Fruit fly (Drosophila melanogaster) whole organism, prepupa: ENCODE data around the gene Cby.

Source experiments
- CG10631 ChIP-seq: fragments of 200-800 bp; sonication (Bioruptor generic); optimal IDR thresholded peaks from 2 replicates; lab custom pipeline; 2016; ENCODE audit warnings: missing biosample characterization, missing genetic modification characterization
- CG10669 ChIP-seq: fragments of 200-800 bp; sonication (Bioruptor generic); optimal IDR thresholded peaks from 3 replicates; lab custom pipeline; 2018; ENCODE audit warnings: missing biosample characterization, mild to moderate bottlenecking, missing genetic modification characterization, moderate library complexity
- CG11294 ChIP-seq: fragments of 200-800 bp; sonication (Bioruptor generic); IDR thresholded peaks from 2 replicates; pipeline ENCODE4 v1.3.6; 2022; ENCODE audit warnings: missing biosample characterization, missing genetic modification characterization
- CG11762 ChIP-seq: fragments of 200-800 bp; sonication (Bioruptor generic); optimal IDR thresholded peaks from 3 replicates; lab custom pipeline; 2016; ENCODE audit warnings: missing biosample characterization, missing genetic modification characterization; ENCODE audit not compliant: insufficient read depth
- CG11902 ChIP-seq: fragments of 200-800 bp; sonication (Bioruptor generic); optimal IDR thresholded peaks from 3 replicates; lab custom pipeline; 2016; ENCODE audit warnings: missing biosample characterization, missing genetic modification characterization
- CG15336 ChIP-seq: fragments of 200-800 bp; sonication (Bioruptor generic); IDR thresholded peaks from 2 replicates; pipeline ENCODE4 v1.3.6; 2022; ENCODE audit warnings: missing biosample characterization, missing genetic modification characterization
- CG16779 ChIP-seq: fragments of 200-800 bp; sonication (Bioruptor generic); optimal IDR thresholded peaks from 3 replicates; lab custom pipeline; 2017; ENCODE audit warnings: missing biosample characterization, mild to moderate bottlenecking, missing genetic modification characterization
- CG31627 ChIP-seq: fragments of 200-800 bp; sonication (Bioruptor generic); optimal IDR thresholded peaks from 3 replicates; lab custom pipeline; 2016; ENCODE audit warnings: missing biosample characterization, missing genetic modification characterization
- CG32006 ChIP-seq: fragments of 200-800 bp; sonication (Bioruptor generic); optimal IDR thresholded peaks from 3 replicates; lab custom pipeline; 2017; ENCODE audit warnings: missing biosample characterization, mild to moderate bottlenecking, missing genetic modification characterization
- CG34406 ChIP-seq: fragments of 200-800 bp; sonication (Bioruptor generic); optimal IDR thresholded peaks from 3 replicates; lab custom pipeline; 2016; ENCODE audit warnings: missing biosample characterization, missing genetic modification characterization
- CG3919 ChIP-seq: fragments of 200-800 bp; sonication (Bioruptor generic); optimal IDR thresholded peaks from 3 replicates; lab custom pipeline; 2016; ENCODE audit warnings: missing biosample characterization, missing genetic modification characterization
- CG4318 ChIP-seq: fragments of 200-800 bp; sonication (Bioruptor generic); optimal IDR thresholded peaks from 3 replicates; lab custom pipeline; 2017; ENCODE audit warnings: missing biosample characterization, mild to moderate bottlenecking, missing genetic modification characterization
- CG6276 ChIP-seq: fragments of 200-800 bp; sonication (Bioruptor generic); optimal IDR thresholded peaks from 2 replicates; lab custom pipeline; 2017; ENCODE audit warnings: missing biosample characterization, mild to moderate bottlenecking, missing genetic modification characterization
- CG6792 ChIP-seq: fragments of 200-800 bp; sonication (Bioruptor generic); optimal IDR thresholded peaks from 3 replicates; lab custom pipeline; 2016; ENCODE audit warnings: missing biosample characterization, missing genetic modification characterization
- CG6808 ChIP-seq: fragments of 200-800 bp; sonication (Bioruptor generic); optimal IDR thresholded peaks from 3 replicates; lab custom pipeline; 2017; ENCODE audit warnings: missing biosample characterization, missing genetic modification characterization, mild to moderate bottlenecking, moderate library complexity, missing genetic modification reagents
- CG6854 ChIP-seq: fragments of 200-800 bp; sonication (Bioruptor generic); optimal IDR thresholded peaks from 2 replicates; lab custom pipeline; 2017; ENCODE audit warnings: missing biosample characterization, mild to moderate bottlenecking, missing genetic modification characterization
- CG7368 ChIP-seq: fragments of 200-800 bp; sonication (Bioruptor generic); optimal IDR thresholded peaks from 3 replicates; lab custom pipeline; 2016; ENCODE audit warnings: missing biosample characterization, missing genetic modification characterization
- CG8319 ChIP-seq: fragments of 200-800 bp; sonication (Bioruptor generic); optimal IDR thresholded peaks from 3 replicates; lab custom pipeline; 2016; ENCODE audit warnings: missing biosample characterization, missing genetic modification characterization
- CG8632 ChIP-seq: fragments of 200-800 bp; sonication (Bioruptor generic); optimal IDR thresholded peaks from 3 replicates; lab custom pipeline; 2016; ENCODE audit warnings: missing biosample characterization, missing genetic modification characterization
- CG9139 ChIP-seq: fragments of 200-800 bp; sonication (Bioruptor generic); optimal IDR thresholded peaks from 3 replicates; lab custom pipeline; 2017; ENCODE audit warnings: missing biosample characterization, mild to moderate bottlenecking, missing genetic modification characterization
- Eip75B ChIP-seq: fragments of 200-800 bp; sonication (Bioruptor generic); optimal IDR thresholded peaks from 3 replicates; lab custom pipeline; 2016; ENCODE audit warnings: missing biosample characterization, missing genetic modification characterization
- Eip78C ChIP-seq: fragments of 200-800 bp; sonication (Bioruptor generic); peaks from one replicate; lab custom pipeline; 2016; ENCODE audit warnings: missing biosample characterization, missing genetic modification characterization
- Eip93F ChIP-seq: fragments of 200-800 bp; sonication (Bioruptor generic); optimal IDR thresholded peaks from 2 replicates; lab custom pipeline; 2016; ENCODE audit warnings: missing biosample characterization, mild to moderate bottlenecking, missing genetic modification characterization
- Ets21C ChIP-seq: fragments of 200-800 bp; sonication (Bioruptor generic); optimal IDR thresholded peaks from 3 replicates; lab custom pipeline; 2016; ENCODE audit warnings: missing biosample characterization, missing genetic modification characterization
- Ets96B ChIP-seq: fragments of 200-800 bp; optimal IDR thresholded peaks from 2 replicates; lab custom pipeline; 2019; ENCODE audit warnings: missing biosample characterization, mild to moderate bottlenecking, missing genetic modification characterization, moderate library complexity
- Gug ChIP-seq: fragments of 200-800 bp; sonication (Bioruptor generic); IDR thresholded peaks from 2 replicates; pipeline ENCODE4 v1.3.6; 2022; ENCODE audit warnings: missing biosample characterization, missing genetic modification characterization
- Hr4 ChIP-seq: fragments of 200-800 bp; sonication (Bioruptor generic); optimal IDR thresholded peaks from 3 replicates; lab custom pipeline; 2016; ENCODE audit warnings: missing biosample characterization, missing genetic modification characterization
- Lpt ChIP-seq: fragments of 200-800 bp; sonication (Bioruptor generic); optimal IDR thresholded peaks from 3 replicates; lab custom pipeline; 2016; ENCODE audit warnings: missing biosample characterization, missing genetic modification characterization
- Met ChIP-seq: fragments of 200-800 bp; sonication (Bioruptor generic); optimal IDR thresholded peaks from 3 replicates; lab custom pipeline; 2016; ENCODE audit warnings: missing biosample characterization, missing genetic modification characterization
- OdsH ChIP-seq: fragments of 200-800 bp; sonication (Bioruptor generic); optimal IDR thresholded peaks from 3 replicates; lab custom pipeline; 2016; ENCODE audit warnings: missing biosample characterization, missing genetic modification characterization
- Sox102F ChIP-seq: fragments of 200-800 bp; sonication (Bioruptor generic); optimal IDR thresholded peaks from 2 replicates; lab custom pipeline; 2016; ENCODE audit warnings: missing biosample characterization, mild to moderate bottlenecking, missing genetic modification characterization
- Sox14 ChIP-seq: fragments of 200-800 bp; sonication (Bioruptor generic); optimal IDR thresholded peaks from 3 replicates; lab custom pipeline; 2016; ENCODE audit warnings: missing biosample characterization, missing genetic modification characterization
- Sox15 ChIP-seq: fragments of 200-800 bp; sonication (Bioruptor generic); optimal IDR thresholded peaks from 3 replicates; lab custom pipeline; 2016; ENCODE audit warnings: missing biosample characterization, missing genetic modification characterization
- achi ChIP-seq: fragments of 200-800 bp; sonication (Bioruptor generic); optimal IDR thresholded peaks from 3 replicates; lab custom pipeline; 2016; ENCODE audit warnings: missing biosample characterization, missing genetic modification characterization
- acj6 ChIP-seq: fragments of 200-800 bp; sonication (Bioruptor generic); optimal IDR thresholded peaks from 3 replicates; lab custom pipeline; 2016; ENCODE audit warnings: missing biosample characterization, missing genetic modification characterization
- cyc ChIP-seq: fragments of 200-800 bp; sonication (Bioruptor generic); optimal IDR thresholded peaks from 3 replicates; lab custom pipeline; 2016; ENCODE audit warnings: missing biosample characterization, missing genetic modification characterization
- dsx ChIP-seq: fragments of 200-800 bp; optimal IDR thresholded peaks from 3 replicates; lab custom pipeline; 2019; ENCODE audit warnings: missing biosample characterization, mild to moderate bottlenecking, missing genetic modification characterization, moderate library complexity; ENCODE audit not compliant: poor library complexity, severe bottlenecking
- esn ChIP-seq: fragments of 200-800 bp; sonication (Bioruptor generic); optimal IDR thresholded peaks from 2 replicates; lab custom pipeline; 2016; ENCODE audit warnings: missing biosample characterization, mild to moderate bottlenecking, missing genetic modification characterization, moderate library complexity
- fd59A ChIP-seq: fragments of 200-800 bp; sonication (Bioruptor generic); optimal IDR thresholded peaks from 2 replicates; lab custom pipeline; 2017; ENCODE audit warnings: missing biosample characterization, mild to moderate bottlenecking, missing genetic modification characterization, missing genetic modification reagents
- fd85E ChIP-seq: fragments of 200-800 bp; sonication (Bioruptor generic); optimal IDR thresholded peaks from 3 replicates; lab custom pipeline; 2016; ENCODE audit warnings: missing biosample characterization, missing genetic modification characterization
- fkh ChIP-seq: fragments of 200-800 bp; sonication (Bioruptor generic); optimal IDR thresholded peaks from 3 replicates; lab custom pipeline; 2017; ENCODE audit warnings: missing biosample characterization, mild to moderate bottlenecking, missing genetic modification characterization, moderate library complexity
- lz ChIP-seq: fragments of 200-800 bp; sonication (Bioruptor generic); optimal IDR thresholded peaks from 3 replicates; lab custom pipeline; 2016; ENCODE audit warnings: missing biosample characterization, missing genetic modification characterization
- net ChIP-seq: fragments of 200-800 bp; sonication (Bioruptor generic); optimal IDR thresholded peaks from 3 replicates; lab custom pipeline; 2016; ENCODE audit warnings: missing biosample characterization, missing genetic modification characterization
- salr ChIP-seq, 2 experiments: fragments of 200-800 bp; sonication (Bioruptor generic); optimal IDR thresholded peaks; 3 replicates each; lab custom pipeline; 2016 to 2018; ENCODE audit warnings: missing biosample characterization in 2 of 2, missing genetic modification characterization in 2 of 2, mild to moderate bottlenecking in 1 of 2
- spab ChIP-seq: fragments of 200-800 bp; sonication (Bioruptor generic); optimal IDR thresholded peaks from 2 replicates; lab custom pipeline; 2017; ENCODE audit warnings: missing biosample characterization, mild to moderate bottlenecking, missing genetic modification characterization, missing genetic modification reagents
- topi ChIP-seq: fragments of 200-800 bp; sonication (Bioruptor generic); optimal IDR thresholded peaks from 3 replicates; lab custom pipeline; 2016; ENCODE audit warnings: missing biosample characterization, missing genetic modification characterization
- vri ChIP-seq: fragments of 200-800 bp; sonication (Bioruptor generic); optimal IDR thresholded peaks from 3 replicates; lab custom pipeline; 2016; ENCODE audit warnings: missing biosample characterization, mild to moderate bottlenecking, missing genetic modification characterization

Cby gene

dm6 chr3R:21827453-21828039 lies 40.3 kb upstream of the Cby start (continued):
- TF ChIP-seq CG11902 (GFP tag; lab: Kevin White, UChicago) = peak; percentile 9
- no peak for TF ChIP-seq CG6276
- TF ChIP-seq Sox102F (GFP tag; lab: Kevin White, UChicago) = peak; percentile 71
- TF ChIP-seq Sox14 (GFP tag; lab: Kevin White, UChicago) = peak; percentile 56
- peak; percentile 75 for TF ChIP-seq esn (GFP tag; lab: Kevin White, UChicago)
- no peak for TF ChIP-seq Lpt (GFP tag; lab: Kevin White, UChicago)
- no peak for TF ChIP-seq CG11294
- TF ChIP-seq CG34406 (GFP tag; lab: Kevin White, UChicago) = no peak
- TF ChIP-seq CG31627 (GFP tag; lab: Kevin White, UChicago) = peak; percentile 73
- no peak for TF ChIP-seq CG6854
- peak; percentile 27 for TF ChIP-seq CG10631 (GFP tag; lab: Kevin White, UChicago)
- TF ChIP-seq salr (GFP tag; optimal IDR thresholded peaks at IDR 0.05; lab: Kevin White, UChicago) = peak in 1 of 2 experiments; percentile 15
- TF ChIP-seq CG3919 (GFP tag; lab: Kevin White, UChicago) = peak; percentile 16
- TF ChIP-seq Ets96B (tag; lab: Kevin White, UChicago) = peak; percentile 23
- TF ChIP-seq Eip75B (GFP tag; lab: Kevin White, UChicago) = peak; percentile 25
- 0 out of 2 replicates have a peak, but pooled peaks have one; percentile 12 for TF ChIP-seq Gug (GFP tag; lab: Robert Waterston, UW)
- TF ChIP-seq CG32006 = peak; percentile 42
- TF ChIP-seq CG15336 (GFP tag; lab: Robert Waterston, UW) = peak; percentile 37; the same call in 1 of the 2 replicates

- TF ChIP-seq CG6808 = no peak
- TF ChIP-seq CG11762 = no peak
- TF ChIP-seq vri = no peak
- TF ChIP-seq topi (GFP tag; lab: Kevin White, UChicago) = peak; percentile 35
- TF ChIP-seq Sox102F (GFP tag; lab: Kevin White, UChicago) = peak; percentile 11
- no peak for TF ChIP-seq CG7368 (GFP tag; lab: Kevin White, UChicago)
- no peak for TF ChIP-seq CG9139 (GFP tag; lab: Kevin White, UChicago)
- no peak for TF ChIP-seq fd85E (GFP tag; lab: Kevin White, UChicago)
- peak; percentile 73 for TF ChIP-seq Eip78C (GFP tag; lab: Kevin White, UChicago)
- TF ChIP-seq Sox15 (GFP tag; lab: Kevin White, UChicago) = no peak
- TF ChIP-seq Ets96B (tag; lab: Kevin White, UChicago) = no peak
- TF ChIP-seq fd59A (GFP tag; lab: Kevin White, UChicago) = no peak
- TF ChIP-seq CG16779 (tag; lab: Kevin White, UChicago) = no peak
- TF ChIP-seq Lpt (GFP tag; lab: Kevin White, UChicago) = no peak
- TF ChIP-seq Met = peak; percentile 22
- no peak for TF ChIP-seq salr (GFP tag; optimal IDR thresholded peaks at IDR 0.05; lab: Kevin White, UChicago)
- TF ChIP-seq Eip93F (GFP tag; lab: Kevin White, UChicago) = no peak
- TF ChIP-seq CG11902 (GFP tag; lab: Kevin White, UChicago) = peak; percentile 8
- no peak for TF ChIP-seq CG8632 (GFP tag; lab: Kevin White, UChicago)
- peak; percentile 3 for TF ChIP-seq Hr4
- peak; percentile 44 for TF ChIP-seq lz (GFP tag; lab: Kevin White, UChicago)
- no peak for TF ChIP-seq Gug (GFP tag; lab: Robert Waterston, UW)
- TF ChIP-seq CG11294 = no peak
- TF ChIP-seq dsx = no peak
- no peak for TF ChIP-seq spab (GFP tag; lab: Kevin White, UChicago)
- no peak for TF ChIP-seq Eip75B (GFP tag; lab: Kevin White, UChicago)
- TF ChIP-seq CG6854 = no peak
- TF ChIP-seq CG6792 = no peak
- no peak for TF ChIP-seq achi (GFP tag; lab: Kevin White, UChicago)
- TF ChIP-seq acj6 (GFP tag; lab: Kevin White, UChicago) = peak; percentile 12
- peak; percentile 41 for TF ChIP-seq CG10631 (GFP tag; lab: Kevin White, UChicago)
- TF ChIP-seq CG4318 (GFP tag; lab: Kevin White, UChicago) = no peak
- no peak for TF ChIP-seq cyc (GFP tag; lab: Kevin White, UChicago)
- TF ChIP-seq net (GFP tag; lab: Kevin White, UChicago) = no peak
- TF ChIP-seq OdsH (GFP tag; lab: Kevin White, UChicago) = peak; percentile 20
- TF ChIP-seq CG8319 = no peak
- TF ChIP-seq Ets21C = peak; percentile 25
- peak; percentile 41; the same call in 1 of the 2 replicates for TF ChIP-seq CG15336 (GFP tag; lab: Robert Waterston, UW)
- no peak for TF ChIP-seq CG6276
- TF ChIP-seq Sox14 (GFP tag; lab: Kevin White, UChicago) = no peak
- no peak for TF ChIP-seq CG10669
- TF ChIP-seq fkh (GFP tag; lab: Kevin White, UChicago) = peak; percentile 72
Observed at dm6 chr3R:21828040-21828526, 39.7 kb upstream of the Cby start.
